Worm (Caenorhabditis elegans): ENCODE measurements around the gene F36F12.3.

ce11 chrV:2054254-2054653 is 31.3 kb upstream of the F36F12.3 start:
- TF ChIP-seq him-1 (tag; optimal IDR thresholded peaks at IDR 0.05) (no peak), dao-5 (tag; optimal IDR thresholded peaks at IDR 0.05) (no peak), W03F9.2 (tag; optimal IDR thresholded peaks at IDR 0.05) (no peak)

Measured in whole organism, L4/young adult.